Worm (Caenorhabditis elegans): ENCODE measurements around the gene slc-46A.

DNA sequence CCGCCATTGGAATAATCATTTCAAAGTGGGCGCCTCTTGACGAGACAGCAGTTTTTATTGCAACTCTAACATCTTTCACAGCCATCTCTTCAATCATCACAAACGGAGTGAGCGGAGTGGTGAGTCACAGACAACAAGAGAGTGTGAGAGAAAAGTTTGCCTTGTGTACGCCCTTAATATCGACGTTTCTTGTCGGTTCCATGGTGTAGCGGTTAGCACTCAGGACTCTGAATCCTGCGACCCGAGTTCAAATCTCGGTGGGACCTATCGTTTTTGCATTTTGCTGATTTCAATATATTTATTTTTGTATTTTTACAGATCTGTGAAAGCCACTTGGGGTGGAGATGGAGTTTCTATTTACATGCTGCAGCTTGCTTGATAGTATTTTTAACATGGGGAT, 15.5 kb downstream of the slc-46A start:
- TF ChIP-seq cog-1 (tag; optimal IDR thresholded peaks at IDR 0.05): no peak
- TF ChIP-seq tab-1 (GFP tag; IDR thresholded peaks at IDR 0.05): no peak
- TF ChIP-seq flt-1 (GFP tag; IDR thresholded peaks at IDR 0.05): no peak; the same call in 1 of the 2 replicates
- TF ChIP-seq ref-1 (GFP tag; conservative IDR thresholded peaks at IDR 0.05): no peak
- TF ChIP-seq ztf-23 (GFP tag; IDR thresholded peaks at IDR 0.05): peak; percentile 85
- no peak for TF ChIP-seq T22C8.4 (GFP tag; IDR thresholded peaks at IDR 0.05)
- TF ChIP-seq med-1 (GFP tag; optimal IDR thresholded peaks at IDR 0.05; ENCODE audit: insufficient read depth): no peak

All from whole organism, midembryonic.